Worm (Caenorhabditis elegans): ENCODE data around the gene clec-42.

- TF ChIP-seq mep-1 (tag; optimal IDR thresholded peaks at IDR 0.05), result no peak
- TF ChIP-seq snpc-4 (tag; optimal IDR thresholded peaks at IDR 0.05), result no peak
- TF ChIP-seq pha-4 (tag; optimal IDR thresholded peaks at IDR 0.05), result no peak
- no peak for TF ChIP-seq nhr-237 (tag; optimal IDR thresholded peaks at IDR 0.05)
- no peak for TF ChIP-seq nhr-76 (tag; optimal IDR thresholded peaks at IDR 0.05)
- no peak for TF ChIP-seq mab-5 (tag; optimal IDR thresholded peaks at IDR 0.05)
- TF ChIP-seq lin-13 (tag; optimal IDR thresholded peaks at IDR 0.05), result no peak
- no peak for TF ChIP-seq lsy-2 (tag; optimal IDR thresholded peaks at IDR 0.05)
- no peak for TF ChIP-seq M03D4.4 (tag; optimal IDR thresholded peaks at IDR 0.05)
Measured at ce11 chrV:18158172-18158571, 33.0 kb upstream of the clec-42 start.

All from whole organism, mixed stage, embryonic.